Fruit fly (Drosophila melanogaster) whole organism, pupa: ENCODE measurements around the gene CG17271.

ENCODE experiments used
- CG10348 ChIP-seq: fragments of 200-800 bp; sonication (Bioruptor generic); IDR thresholded peaks from 2 replicates; pipeline ENCODE4 v1.3.6; 2022; ENCODE audit warnings: missing biosample characterization, missing genetic modification characterization
- CG12605 ChIP-seq: fragments of 200-800 bp; sonication (Bioruptor generic); IDR thresholded peaks from 2 replicates; pipeline ENCODE4 v1.3.6; 2022; ENCODE audit warnings: missing biosample characterization, missing genetic modification characterization
- CG13204 ChIP-seq: fragments of 200-800 bp; sonication (Bioruptor generic); optimal IDR thresholded peaks from 2 replicates; lab custom pipeline; 2018; ENCODE audit warnings: missing biosample characterization, mild to moderate bottlenecking, missing genetic modification characterization, moderate library complexity
- CG14655 ChIP-seq: fragments of 200-800 bp; sonication (Bioruptor generic); optimal IDR thresholded peaks from 3 replicates; lab custom pipeline; 2017; ENCODE audit warnings: mild to moderate bottlenecking, missing biosample characterization, missing genetic modification reagents, missing genetic modification characterization
- CG15710 ChIP-seq: fragments of 200-800 bp; sonication (Bioruptor generic); optimal IDR thresholded peaks from 2 replicates; lab custom pipeline; 2018; ENCODE audit warnings: missing biosample characterization, mild to moderate bottlenecking, missing genetic modification characterization, moderate library complexity
- CG17806 ChIP-seq: fragments of 200-800 bp; sonication (Bioruptor generic); optimal IDR thresholded peaks from 2 replicates; lab custom pipeline; 2018; ENCODE audit warnings: missing biosample characterization, mild to moderate bottlenecking, missing genetic modification characterization, moderate library complexity
- CG32121 ChIP-seq: fragments of 200-800 bp; sonication (Bioruptor generic); IDR thresholded peaks from 2 replicates; pipeline ENCODE4 v1.3.6; 2022; ENCODE audit warnings: missing biosample characterization, missing genetic modification characterization
- CG34367 ChIP-seq: fragments of 200-800 bp; sonication (Bioruptor generic); optimal IDR thresholded peaks from 2 replicates; lab custom pipeline; 2018; ENCODE audit warnings: missing biosample characterization, mild to moderate bottlenecking, missing genetic modification characterization
- CG4496 ChIP-seq: fragments of 200-800 bp; sonication (Bioruptor generic); IDR thresholded peaks from 3 replicates; pipeline ENCODE4 v1.3.6; 2022; ENCODE audit warnings: missing biosample characterization, missing genetic modification characterization
- CG8159 ChIP-seq: fragments of 200-800 bp; sonication (Bioruptor generic); optimal IDR thresholded peaks from 3 replicates; lab custom pipeline; 2018; ENCODE audit warnings: missing biosample characterization, mild to moderate bottlenecking, missing genetic modification characterization, moderate library complexity
- CG8301 ChIP-seq: fragments of 200-800 bp; sonication (Bioruptor generic); optimal IDR thresholded peaks from 2 replicates; lab custom pipeline; 2018; ENCODE audit warnings: missing biosample characterization, mild to moderate bottlenecking, missing genetic modification characterization
- CG9948 ChIP-seq: fragments of 200-800 bp; sonication (Bioruptor generic); optimal IDR thresholded peaks from 2 replicates; lab custom pipeline; 2018; ENCODE audit warnings: missing biosample characterization, mild to moderate bottlenecking, missing genetic modification characterization, moderate library complexity
- D1 ChIP-seq: fragments of 200-800 bp; sonication (Bioruptor generic); optimal IDR thresholded peaks from 2 replicates; lab custom pipeline; 2018; ENCODE audit warnings: missing biosample characterization, mild to moderate bottlenecking, missing genetic modification characterization, moderate library complexity
- EcR ChIP-seq: fragments of 200-800 bp; sonication (Bioruptor generic); optimal IDR thresholded peaks from 3 replicates; lab custom pipeline; 2019; ENCODE audit warnings: missing biosample characterization, missing genetic modification characterization, mild to moderate bottlenecking, moderate library complexity, missing genetic modification reagents
- Ets98B ChIP-seq: fragments of 200-800 bp; sonication (Bioruptor generic); IDR thresholded peaks from 2 replicates; pipeline ENCODE4 v1.3.6; 2022; ENCODE audit warnings: missing biosample characterization, missing genetic modification characterization
- Pif1A ChIP-seq: fragments of 200-800 bp; sonication (Bioruptor generic); optimal IDR thresholded peaks from 3 replicates; lab custom pipeline; 2016; ENCODE audit warnings: missing biosample characterization, missing genetic modification characterization
- Pif1B ChIP-seq: fragments of 200-800 bp; sonication (Bioruptor generic); optimal IDR thresholded peaks from 3 replicates; lab custom pipeline; 2016; ENCODE audit warnings: missing biosample characterization, missing genetic modification characterization
- Snoo ChIP-seq: fragments of 200-800 bp; sonication (Bioruptor generic); optimal IDR thresholded peaks from 3 replicates; lab custom pipeline; 2017; ENCODE audit warnings: missing biosample characterization, mild to moderate bottlenecking, missing genetic modification characterization, inconsistent platforms
- fd96Ca ChIP-seq: fragments of 200-800 bp; sonication (Bioruptor generic); IDR thresholded peaks from 3 replicates; pipeline ENCODE4 v1.3.6; 2022; ENCODE audit warnings: missing biosample characterization, missing genetic modification characterization
- gl ChIP-seq: fragments of 200-800 bp; sonication (Bioruptor generic); optimal IDR thresholded peaks from 2 replicates; lab custom pipeline; 2018; ENCODE audit warnings: missing biosample characterization, mild to moderate bottlenecking, missing genetic modification characterization
- rn ChIP-seq: fragments of 200-800 bp; sonication (Bioruptor generic); IDR thresholded peaks from 2 replicates; pipeline ENCODE4 v1.3.6; 2022; ENCODE audit warnings: missing biosample characterization, missing genetic modification characterization

The CG17271 gene

dm6 chr3R:20835531-20835930 is 13.9 kb upstream of the CG17271 start:
- TF ChIP-seq CG12605 (no peak), CG9948 (tag; lab: Kevin White, UChicago) (no peak), EcR (GFP tag; lab: Kevin White, UChicago) (peak; percentile 36), Snoo (peak; percentile 6), Pif1B (GFP tag; lab: Kevin White, UChicago) (peak; percentile 18), Ets98B (GFP tag; lab: Robert Waterston, UW) (no peak), CG4496 (no peak), CG34367 (tag; lab: Kevin White, UChicago) (no peak), CG8159 (no peak), CG17806 (tag; lab: Kevin White, UChicago) (no peak), CG32121 (GFP tag; lab: Robert Waterston, UW) (no peak), fd96Ca (GFP tag; lab: Robert Waterston, UW) (no peak), Pif1A (GFP tag; lab: Kevin White, UChicago) (no peak), D1 (tag; lab: Kevin White, UChicago) (no peak), rn (GFP tag; lab: Robert Waterston, UW) (no peak), CG14655 (no peak), CG15710 (no peak), CG13204 (GFP tag; lab: Kevin White, UChicago) (no peak), CG10348 (GFP tag; lab: Robert Waterston, UW) (no peak), gl (tag; lab: Kevin White, UChicago) (no peak), CG8301 (tag; lab: Kevin White, UChicago) (no peak)

dm6 chr3R:20834770-20835183 is 13.1 kb upstream of the CG17271 start:
- TF ChIP-seq Pif1B (GFP tag; lab: Kevin White, UChicago) (no peak), CG14655 (no peak), CG10348 (GFP tag; lab: Robert Waterston, UW) (no peak), fd96Ca (GFP tag; lab: Robert Waterston, UW) (no peak), gl (tag; lab: Kevin White, UChicago) (no peak), CG8159 (no peak), CG9948 (tag; lab: Kevin White, UChicago) (no peak), CG17806 (tag; lab: Kevin White, UChicago) (no peak), CG12605 (no peak)

DNA sequence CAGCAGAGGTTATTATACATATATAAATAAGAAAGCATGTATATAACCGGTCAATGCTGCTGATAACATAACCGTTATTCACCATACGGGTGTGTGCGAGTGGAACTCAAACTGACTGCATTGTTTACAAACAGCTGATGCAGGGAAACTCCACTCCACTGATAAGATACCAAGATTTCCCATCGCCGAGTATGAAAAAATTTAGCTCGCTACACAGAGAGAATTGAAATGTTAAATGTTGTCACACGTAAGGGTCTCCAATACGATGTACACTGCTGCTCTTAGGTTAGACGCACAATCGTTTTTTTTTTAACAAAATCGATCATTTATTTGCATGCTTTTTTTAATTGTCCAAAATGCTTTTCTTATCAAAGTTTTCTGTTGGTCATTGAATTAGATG is 12.0 kb upstream of the CG17271 start:
- TF ChIP-seq CG8301 (tag; lab: Kevin White, UChicago) (peak; percentile 12), CG14655 (peak; percentile 5), Snoo (no peak), fd96Ca (GFP tag; lab: Robert Waterston, UW) (peak; percentile 21; the same call in 1 of the 3 replicates), CG15710 (peak; percentile 10), CG10348 (GFP tag; lab: Robert Waterston, UW) (no peak), CG9948 (tag; lab: Kevin White, UChicago) (peak; percentile 3), CG34367 (tag; lab: Kevin White, UChicago) (no peak), CG4496 (peak; percentile 63; the same call in 1 of the 3 replicates), Pif1A (GFP tag; lab: Kevin White, UChicago) (peak; percentile 5), gl (tag; lab: Kevin White, UChicago) (no peak), CG13204 (GFP tag; lab: Kevin White, UChicago) (no peak), CG17806 (tag; lab: Kevin White, UChicago) (no peak), EcR (GFP tag; lab: Kevin White, UChicago) (no peak), Ets98B (GFP tag; lab: Robert Waterston, UW) (peak; percentile 33), CG12605 (no peak), D1 (tag; lab: Kevin White, UChicago) (no peak), CG8159 (no peak), Pif1B (GFP tag; lab: Kevin White, UChicago) (no peak)

- TF ChIP-seq CG14655 (peak; percentile 27), D1 (tag; lab: Kevin White, UChicago) (no peak), CG17806 (tag; lab: Kevin White, UChicago) (no peak), gl (tag; lab: Kevin White, UChicago) (peak; percentile 31), Snoo (peak; percentile 6), Pif1B (GFP tag; lab: Kevin White, UChicago) (peak; percentile 12), EcR (GFP tag; lab: Kevin White, UChicago) (peak; percentile 76), CG13204 (GFP tag; lab: Kevin White, UChicago) (no peak), CG12605 (0 out of 2 replicates have a peak, but pooled peaks have one; percentile 17), CG8159 (no peak), Ets98B (GFP tag; lab: Robert Waterston, UW) (peak; percentile 13; the same call in 1 of the 2 replicates), CG9948 (tag; lab: Kevin White, UChicago) (no peak), CG15710 (peak; percentile 8), CG34367 (tag; lab: Kevin White, UChicago) (no peak), Pif1A (GFP tag; lab: Kevin White, UChicago) (peak; percentile 42), CG8301 (tag; lab: Kevin White, UChicago) (peak; percentile 34), CG4496 (peak; percentile 48; the same call in 2 of the 3 replicates), fd96Ca (GFP tag; lab: Robert Waterston, UW) (no peak), rn (GFP tag; lab: Robert Waterston, UW) (no peak), CG32121 (GFP tag; lab: Robert Waterston, UW) (no peak), CG10348 (GFP tag; lab: Robert Waterston, UW) (no peak)
Measured at dm6 chr3R:20832689-20833524, 11.3 kb upstream of the CG17271 start, which contains the start of gene Synd. Gene Synd (plus strand): TSS chr3R:20832799.

DNA sequence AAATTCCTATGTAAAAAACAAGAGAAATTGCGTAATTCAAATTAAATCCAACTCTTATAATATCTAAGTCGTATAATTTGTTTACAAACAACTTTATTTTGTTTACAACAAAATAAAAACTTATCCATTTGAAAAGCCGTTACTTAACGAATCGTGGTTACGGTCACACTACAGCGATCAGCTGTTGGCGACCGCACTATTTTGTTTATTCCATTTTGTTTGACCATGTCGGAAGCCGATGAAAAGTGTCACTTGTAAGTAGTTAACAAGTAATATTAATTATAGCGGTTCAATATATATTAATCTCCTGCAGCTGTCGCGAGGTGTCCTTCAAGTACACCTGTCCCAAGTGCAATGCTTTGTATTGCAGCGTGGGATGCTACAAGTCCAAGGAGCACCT is 9.3 kb upstream of the CG17271 start, which contains the start of gene CG31223:
Gene CG31223 (plus strand): TSS at position 165 of the 400 bp plus-strand sequence.
- TF ChIP-seq CG14655 (no peak), Pif1A (GFP tag; lab: Kevin White, UChicago) (no peak)
